Worm (Caenorhabditis elegans) whole organism, late embryonic: ENCODE results near the gene srw-100.

Experiments used
- F13H6.1 ChIP-seq: sonication (generic microtip); optimal IDR thresholded peaks from 2 replicates; lab custom pipeline; 2016; ENCODE audit warnings: missing genetic modification characterization, missing compliant biosample characterization
- K02D7.2 ChIP-seq: sonication (generic microtip); optimal IDR thresholded peaks from 2 replicates; lab custom pipeline; 2017; ENCODE audit warnings: mild to moderate bottlenecking, missing genetic modification characterization, missing compliant biosample characterization
- K09A11.1 ChIP-seq: sonication (generic microtip); optimal IDR thresholded peaks from 2 replicates; lab custom pipeline; 2017; ENCODE audit warnings: antibody characterized with exemption, mild to moderate bottlenecking, missing genetic modification characterization, missing compliant biosample characterization; ENCODE audit not compliant: insufficient read depth
- Y22D7AL.16 ChIP-seq: sonication (generic microtip); optimal IDR thresholded peaks from 2 replicates; lab custom pipeline; 2016; ENCODE audit warnings: missing genetic modification characterization, missing compliant biosample characterization
- ahr-1 ChIP-seq: sonication (generic microtip); optimal IDR thresholded peaks from 2 replicates; lab custom pipeline; 2016; ENCODE audit warnings: missing genetic modification characterization, missing compliant biosample characterization
- ama-1 ChIP-seq: fragments of 150-350 bp; optimal IDR thresholded peaks from 2 replicates; lab custom pipeline; 2014
- ceh-14 ChIP-seq: sonication (generic microtip); optimal IDR thresholded peaks from 2 replicates; lab custom pipeline; 2016; ENCODE audit warnings: missing genotype, missing genetic modification characterization, missing compliant biosample characterization
- ceh-18 ChIP-seq: sonication (generic microtip); optimal IDR thresholded peaks from 2 replicates; lab custom pipeline; 2016; ENCODE audit warnings: missing genetic modification characterization, missing compliant biosample characterization
- ceh-19 ChIP-seq: fragments of 200-800 bp; sonication (Bioruptor generic); optimal IDR thresholded peaks from 2 replicates; lab custom pipeline; 2018; ENCODE audit warnings: mild to moderate bottlenecking, missing genetic modification characterization, missing compliant biosample characterization
- ceh-2 ChIP-seq: sonication (generic microtip); optimal IDR thresholded peaks from 2 replicates; lab custom pipeline; 2016; ENCODE audit warnings: missing genotype, missing genetic modification characterization, missing compliant biosample characterization
- ceh-22 ChIP-seq: sonication (generic microtip); optimal IDR thresholded peaks from 2 replicates; lab custom pipeline; 2017; ENCODE audit warnings: missing biosample characterization, missing genetic modification characterization
- ceh-30 ChIP-seq: fragments of 150-350 bp; optimal IDR thresholded peaks from 2 replicates; lab custom pipeline; 2014; ENCODE audit warnings: missing biosample characterization, missing genetic modification characterization
- ceh-31 ChIP-seq: sonication (generic microtip); optimal IDR thresholded peaks from 2 replicates; lab custom pipeline; 2016; ENCODE audit warnings: missing genetic modification characterization, missing compliant biosample characterization
- ceh-34 ChIP-seq: sonication (generic microtip); optimal IDR thresholded peaks from 2 replicates; lab custom pipeline; 2016; ENCODE audit warnings: mild to moderate bottlenecking, missing genetic modification characterization, missing compliant biosample characterization
- dmd-4 ChIP-seq: sonication (generic microtip); optimal IDR thresholded peaks from 2 replicates; lab custom pipeline; 2016; ENCODE audit warnings: borderline replicate concordance, missing genetic modification characterization, missing compliant biosample characterization
- dve-1 ChIP-seq: sonication (generic microtip); optimal IDR thresholded peaks from 2 replicates; lab custom pipeline; 2017; ENCODE audit warnings: antibody characterized with exemption, mild to moderate bottlenecking, missing genetic modification characterization, missing compliant biosample characterization
- elt-2 ChIP-seq: sonication (generic microtip); optimal IDR thresholded peaks from 2 replicates; lab custom pipeline; 2016; ENCODE audit warnings: missing genetic modification reagents, missing genetic modification characterization, missing compliant biosample characterization
- elt-4 ChIP-seq: sonication (generic microtip); optimal IDR thresholded peaks from 2 replicates; lab custom pipeline; 2016; ENCODE audit warnings: missing genetic modification characterization, missing compliant biosample characterization
- ets-4 ChIP-seq: sonication (generic microtip); optimal IDR thresholded peaks from 2 replicates; lab custom pipeline; 2016; ENCODE audit warnings: missing genetic modification characterization, missing compliant biosample characterization
- eyg-1 ChIP-seq: sonication (generic microtip); optimal IDR thresholded peaks from 2 replicates; lab custom pipeline; 2016; ENCODE audit warnings: missing genotype, missing genetic modification characterization, missing compliant biosample characterization
- fax-1 ChIP-seq: sonication (generic microtip); optimal IDR thresholded peaks from 2 replicates; lab custom pipeline; 2016; ENCODE audit warnings: missing genotype, missing genetic modification characterization, missing compliant biosample characterization
- fkh-10 ChIP-seq: fragments of 150-350 bp; optimal IDR thresholded peaks from 2 replicates; lab custom pipeline; 2014; ENCODE audit warnings: missing biosample characterization, missing genetic modification reagents, missing genetic modification characterization
- hlh-13 ChIP-seq: fragments of 200-800 bp; sonication (Bioruptor generic); optimal IDR thresholded peaks from 2 replicates; lab custom pipeline; 2018; ENCODE audit warnings: mild to moderate bottlenecking, missing genetic modification characterization, missing compliant biosample characterization
- hlh-15 ChIP-seq: sonication (generic microtip); optimal IDR thresholded peaks from 2 replicates; lab custom pipeline; 2016; ENCODE audit warnings: missing genetic modification characterization, missing compliant biosample characterization
- hlh-30 ChIP-seq: sonication (generic microtip); optimal IDR thresholded peaks from 2 replicates; lab custom pipeline; 2017; ENCODE audit warnings: antibody characterized with exemption, missing genetic modification characterization, missing compliant biosample characterization; ENCODE audit not compliant: insufficient read depth
- hlh-6 ChIP-seq: sonication (generic microtip); optimal IDR thresholded peaks from 2 replicates; lab custom pipeline; 2016; ENCODE audit warnings: missing genotype, missing genetic modification characterization, missing compliant biosample characterization
- lim-6 ChIP-seq: sonication (generic microtip); optimal IDR thresholded peaks from 2 replicates; lab custom pipeline; 2016; ENCODE audit warnings: missing genetic modification characterization, missing compliant biosample characterization
- lin-11 ChIP-seq: fragments of 200-800 bp; sonication (Bioruptor generic); optimal IDR thresholded peaks from 2 replicates; lab custom pipeline; 2018; ENCODE audit warnings: mild to moderate bottlenecking, missing genetic modification characterization, missing compliant biosample characterization
- nfya-1 ChIP-seq: sonication (generic microtip); optimal IDR thresholded peaks from 2 replicates; lab custom pipeline; 2017; ENCODE audit warnings: missing genetic modification characterization, mild to moderate bottlenecking, missing compliant biosample characterization, antibody characterized with exemption, moderate library complexity
- nhr-232 ChIP-seq: sonication (generic microtip); optimal IDR thresholded peaks from 2 replicates; lab custom pipeline; 2016; ENCODE audit warnings: missing genetic modification characterization, missing compliant biosample characterization
- odd-2 ChIP-seq: sonication (generic microtip); optimal IDR thresholded peaks from 2 replicates; lab custom pipeline; 2017; ENCODE audit warnings: antibody characterized with exemption, mild to moderate bottlenecking, missing genetic modification characterization, missing compliant biosample characterization
- pat-9 ChIP-seq: fragments of 200-800 bp; sonication (Bioruptor generic); optimal IDR thresholded peaks from 2 replicates; lab custom pipeline; 2018; ENCODE audit warnings: mild to moderate bottlenecking, missing genetic modification characterization, moderate library complexity, missing compliant biosample characterization
- pax-1 ChIP-seq: fragments of 150-350 bp; optimal IDR thresholded peaks from 2 replicates; lab custom pipeline; 2014; ENCODE audit warnings: missing biosample characterization, missing genetic modification characterization
- pha-2 ChIP-seq: sonication (generic microtip); optimal IDR thresholded peaks from 2 replicates; lab custom pipeline; 2017; ENCODE audit warnings: mild to moderate bottlenecking, missing genetic modification characterization, missing compliant biosample characterization
- pha-4 ChIP-seq: fragments of 150-350 bp; optimal IDR thresholded peaks from 2 replicates; lab custom pipeline; 2018; ENCODE audit warnings: missing biosample characterization, missing genetic modification reagents, missing genetic modification characterization
- pqm-1 ChIP-seq: sonication (generic microtip); optimal IDR thresholded peaks from 2 replicates; lab custom pipeline; 2016; ENCODE audit warnings: missing genetic modification characterization, missing compliant biosample characterization
- rnt-1 ChIP-seq: sonication (generic microtip); optimal IDR thresholded peaks from 2 replicates; lab custom pipeline; 2016; ENCODE audit warnings: missing genetic modification characterization, missing compliant biosample characterization
- sox-2 ChIP-seq: fragments of 200-800 bp; sonication (Bioruptor generic); IDR thresholded peaks from 2 replicates; pipeline ENCODE4 v1.3.6; 2022; ENCODE audit warnings: missing genetic modification reagents, missing genetic modification characterization, missing compliant biosample characterization
- sox-4 ChIP-seq: sonication (generic microtip); optimal IDR thresholded peaks from 2 replicates; lab custom pipeline; 2017; ENCODE audit warnings: mild to moderate bottlenecking, missing genetic modification characterization, inconsistent platforms, missing compliant biosample characterization
- syd-9 ChIP-seq: sonication (generic microtip); optimal IDR thresholded peaks from 2 replicates; lab custom pipeline; 2016; ENCODE audit warnings: mild to moderate bottlenecking, missing genetic modification characterization, moderate library complexity, missing compliant biosample characterization
- tbx-7 ChIP-seq: sonication (generic microtip); optimal IDR thresholded peaks from 2 replicates; lab custom pipeline; 2016; ENCODE audit warnings: missing genotype, missing genetic modification characterization, missing compliant biosample characterization
- unc-3 ChIP-seq, 2 experiments: fragments of 200-800 bp in 1 of 2; sonication (Bioruptor generic) in 1 of 2; sonication (generic microtip) in 1 of 2; conservative IDR thresholded peaks in 1 of 2; optimal IDR thresholded peaks in 1 of 2; 2 replicates each; pipeline versions ENCODE4 v1.3.6 to Lab custom; 2016 to 2022; ENCODE audit warnings: missing compliant biosample characterization in 2 of 2, missing genetic modification characterization in 2 of 2, missing genetic modification reagents in 1 of 2
- unc-42 ChIP-seq: sonication (generic microtip); optimal IDR thresholded peaks from 2 replicates; lab custom pipeline; 2016; ENCODE audit warnings: missing genotype, missing genetic modification characterization, missing compliant biosample characterization
- unc-55 ChIP-seq: sonication (generic microtip); optimal IDR thresholded peaks from 2 replicates; lab custom pipeline; 2017; ENCODE audit warnings: missing biosample characterization, missing genetic modification reagents, missing genetic modification characterization
- unc-86 ChIP-seq: sonication (generic microtip); optimal IDR thresholded peaks from 2 replicates; lab custom pipeline; 2016; ENCODE audit warnings: missing genetic modification characterization, missing compliant biosample characterization
- zip-5 ChIP-seq: sonication (generic microtip); optimal IDR thresholded peaks from 2 replicates; lab custom pipeline; 2016; ENCODE audit warnings: missing genetic modification characterization, missing compliant biosample characterization
- ztf-16 ChIP-seq: sonication (generic microtip); optimal IDR thresholded peaks from 2 replicates; lab custom pipeline; 2017; ENCODE audit warnings: missing genetic modification characterization, missing compliant biosample characterization

srw-100 gene

DNA sequence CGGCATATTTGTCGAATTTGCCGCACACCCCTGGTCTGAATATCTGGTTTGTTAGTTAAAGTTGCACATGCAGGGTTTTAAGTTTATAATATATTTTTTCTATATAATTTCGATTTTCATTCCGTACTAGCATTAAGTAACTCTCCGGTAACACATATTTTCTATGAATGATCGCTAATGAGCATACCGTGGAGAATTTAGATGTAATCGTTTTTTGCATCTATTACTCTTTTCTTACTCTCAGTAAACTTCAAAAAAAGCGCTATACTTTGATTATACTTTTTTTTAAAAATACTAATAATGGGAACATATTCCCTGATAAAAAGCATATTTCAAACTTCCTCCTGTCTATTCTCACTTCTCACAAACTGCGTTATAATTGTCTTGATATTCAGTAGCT is 23.6 kb downstream of the srw-100 start, which contains the start of gene str-160:
Gene str-160, plus strand, starts transcription at position 301 of the 400 bp plus-strand sequence.
- TF ChIP-seq ceh-14 = no peak
- TF ChIP-seq pqm-1 = no peak
- TF ChIP-seq ceh-19 (GFP tag; lab: Kevin White, UChicago) = no peak
- no peak for TF ChIP-seq nhr-232 (tag; lab: Kevin White, UChicago)
- no peak for TF ChIP-seq elt-2

DNA sequence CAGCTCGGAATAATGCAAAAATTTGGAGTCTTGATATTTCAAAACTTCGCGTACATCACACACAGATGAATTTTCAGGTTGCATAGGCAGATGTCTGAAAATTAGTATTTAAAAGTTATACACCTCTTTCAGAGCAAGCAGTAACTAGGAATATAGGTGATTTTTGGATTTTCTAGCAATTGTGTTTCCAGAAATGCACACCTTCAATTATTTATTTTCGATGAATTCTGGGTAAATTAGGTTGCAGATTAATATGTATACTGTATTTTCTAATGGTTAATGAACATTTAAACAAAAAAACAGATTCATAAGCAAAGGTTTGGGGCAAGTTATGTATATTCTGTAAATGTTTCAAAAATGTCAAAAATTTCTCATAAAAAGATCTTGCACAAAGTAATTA is 30.1 kb downstream of the srw-100 start, which contains the start of gene srab-25:
Gene srab-25, minus strand, starts transcription at position 101 of the 400 bp plus-strand sequence.
- TF ChIP-seq dmd-4 (tag; lab: Kevin White, UChicago) = no peak

DNA sequence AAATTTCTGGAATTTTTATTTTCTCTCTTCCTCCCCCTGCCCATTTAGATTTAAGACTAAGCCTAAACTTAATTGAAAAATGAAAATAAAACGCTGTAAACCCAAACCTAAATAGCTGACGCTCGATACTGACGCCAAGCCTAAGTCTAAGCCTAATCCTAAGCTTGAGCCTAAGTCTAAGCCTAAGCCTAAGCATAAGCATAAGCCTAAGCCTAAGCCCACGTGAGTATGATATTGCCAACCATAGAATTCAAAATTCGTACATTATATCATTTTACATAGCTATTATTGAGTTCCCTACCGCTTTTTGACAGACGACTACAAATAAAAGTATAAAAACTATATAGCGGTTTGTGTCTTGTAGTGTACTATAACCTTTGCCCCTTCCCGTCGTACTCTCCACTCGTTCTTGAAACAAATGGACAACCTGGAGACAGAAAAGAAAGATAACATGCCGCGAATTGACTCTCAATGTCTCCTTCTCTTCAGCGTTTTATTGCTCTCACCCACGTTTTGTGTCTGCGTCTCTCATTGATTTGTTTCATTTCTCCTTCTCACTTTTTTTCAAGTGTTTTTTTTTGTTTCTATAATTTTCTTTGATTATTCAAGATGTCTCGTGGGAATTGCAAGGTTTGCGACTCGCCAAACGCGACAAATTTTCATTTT is 32.3 kb downstream of the srw-100 start, which contains the start of gene nhr-256:
Gene nhr-256, plus strand, starts transcription at position 567 of the 666 bp plus-strand sequence.
- TF ChIP-seq unc-55 (GFP tag; lab: Kevin White, UChicago) (peak; percentile 28), ceh-30 (tag; lab: Kevin White, UChicago) (peak; percentile 80), pat-9 (tag; lab: Kevin White, UChicago) (no peak), pha-4 (tag; lab: Kevin White, UChicago) (no peak), odd-2 (tag; lab: Kevin White, UChicago) (no peak), Y22D7AL.16 (tag; lab: Kevin White, UChicago) (no peak), ceh-31 (tag; lab: Kevin White, UChicago) (no peak), elt-2 (peak; percentile 64), fax-1 (no peak), ama-1 (lab: Kevin White, UChicago) (no peak), ets-4 (tag; lab: Kevin White, UChicago) (peak; percentile 22), rnt-1 (no peak), eyg-1 (tag; lab: Kevin White, UChicago) (no peak), ceh-19 (GFP tag; lab: Kevin White, UChicago) (no peak), ztf-16 (tag; lab: Kevin White, UChicago) (no peak), syd-9 (tag; lab: Kevin White, UChicago) (no peak), nhr-232 (tag; lab: Kevin White, UChicago) (no peak), zip-5 (tag; lab: Kevin White, UChicago) (no peak), sox-4 (tag; lab: Kevin White, UChicago) (no peak), lim-6 (tag; lab: Kevin White, UChicago) (no peak), tbx-7 (no peak), ahr-1 (no peak), ceh-22 (no peak), unc-42 (tag; lab: Kevin White, UChicago) (peak; percentile 4), nfya-1 (tag; lab: Kevin White, UChicago) (peak; percentile 33), ceh-2 (no peak), fkh-10 (GFP tag; lab: Kevin White, UChicago) (no peak), K02D7.2 (no peak), unc-3 (GFP tag; conservative IDR thresholded peaks at IDR 0.05; lab: Robert Waterston, UW) (no peak), unc-3 (tag; optimal IDR thresholded peaks at IDR 0.05; lab: Kevin White, UChicago) (no peak), pha-2 (tag; lab: Kevin White, UChicago) (no peak), pqm-1 (peak; percentile 2), lin-11 (no peak), F13H6.1 (tag; lab: Kevin White, UChicago) (no peak), hlh-6 (tag; lab: Kevin White, UChicago) (no peak), K09A11.1 (tag; lab: Kevin White, UChicago) (no peak), pax-1 (tag; lab: Kevin White, UChicago) (no peak), ceh-18 (peak; percentile 21), sox-2 (GFP tag; lab: Robert Waterston, UW) (no peak), dve-1 (peak; percentile 17), ceh-14 (no peak), ceh-34 (tag; lab: Kevin White, UChicago) (no peak), hlh-13 (GFP tag; lab: Kevin White, UChicago) (no peak), hlh-30 (no peak), unc-86 (tag; lab: Kevin White, UChicago) (no peak), hlh-15 (tag; lab: Kevin White, UChicago) (no peak), elt-4 (tag; lab: Kevin White, UChicago) (no peak)
